Worm (Caenorhabditis elegans) whole organism, L4/young adult: ENCODE measurements around the gene fbxa-29.

Experiments used
- W03F9.2 ChIP-seq: fragments of 150-350 bp; optimal IDR thresholded peaks from 2 replicates; lab custom pipeline; 2014; ENCODE audit warnings: missing biosample characterization, missing genetic modification characterization
- dao-5 ChIP-seq: sonication (generic microtip); optimal IDR thresholded peaks from 2 replicates; lab custom pipeline; 2016; ENCODE audit warnings: missing genotype, missing genetic modification characterization, moderate library complexity, missing compliant biosample characterization
- him-1 ChIP-seq: sonication (generic microtip); optimal IDR thresholded peaks from 2 replicates; lab custom pipeline; 2016; ENCODE audit warnings: missing genotype, missing genetic modification reagents, missing genetic modification characterization, missing compliant biosample characterization

ce11 chrIII:1248335-1248734, 25.2 kb downstream of the fbxa-29 start:
- TF ChIP-seq W03F9.2 (tag; lab: Kevin White, UChicago), result no peak
- no peak for TF ChIP-seq him-1 (tag; lab: Kevin White, UChicago)
- no peak for TF ChIP-seq dao-5
